Fruit fly (Drosophila melanogaster) whole organism, prepupa: ENCODE measurements around the gene mRpS11.

Source experiments
- CG10631 ChIP-seq: fragments of 200-800 bp; sonication (Bioruptor generic); optimal IDR thresholded peaks from 2 replicates; lab custom pipeline; 2016; ENCODE audit warnings: missing biosample characterization, missing genetic modification characterization
- CG11762 ChIP-seq: fragments of 200-800 bp; sonication (Bioruptor generic); optimal IDR thresholded peaks from 3 replicates; lab custom pipeline; 2016; ENCODE audit warnings: missing biosample characterization, missing genetic modification characterization; ENCODE audit not compliant: insufficient read depth
- CG11902 ChIP-seq: fragments of 200-800 bp; sonication (Bioruptor generic); optimal IDR thresholded peaks from 3 replicates; lab custom pipeline; 2016; ENCODE audit warnings: missing biosample characterization, missing genetic modification characterization
- CG15336 ChIP-seq: fragments of 200-800 bp; sonication (Bioruptor generic); IDR thresholded peaks from 2 replicates; pipeline ENCODE4 v1.3.6; 2022; ENCODE audit warnings: missing biosample characterization, missing genetic modification characterization
- CG1621 ChIP-seq: fragments of 200-800 bp; sonication (Bioruptor generic); optimal IDR thresholded peaks from 3 replicates; lab custom pipeline; 2018; ENCODE audit warnings: missing biosample characterization, mild to moderate bottlenecking, missing genetic modification characterization
- CG16779 ChIP-seq: fragments of 200-800 bp; sonication (Bioruptor generic); optimal IDR thresholded peaks from 3 replicates; lab custom pipeline; 2017; ENCODE audit warnings: missing biosample characterization, mild to moderate bottlenecking, missing genetic modification characterization
- CG3032 ChIP-seq: fragments of 200-800 bp; optimal IDR thresholded peaks from 2 replicates; lab custom pipeline; 2019; ENCODE audit warnings: missing biosample characterization, mild to moderate bottlenecking, missing genetic modification characterization, moderate library complexity
- CG31627 ChIP-seq: fragments of 200-800 bp; sonication (Bioruptor generic); optimal IDR thresholded peaks from 3 replicates; lab custom pipeline; 2016; ENCODE audit warnings: missing biosample characterization, missing genetic modification characterization
- CG32006 ChIP-seq: fragments of 200-800 bp; sonication (Bioruptor generic); optimal IDR thresholded peaks from 3 replicates; lab custom pipeline; 2017; ENCODE audit warnings: missing biosample characterization, mild to moderate bottlenecking, missing genetic modification characterization
- CG6163 ChIP-seq: fragments of 200-800 bp; sonication (Bioruptor generic); IDR thresholded peaks from 3 replicates; pipeline ENCODE4 v1.3.6; 2022; ENCODE audit warnings: missing biosample characterization, missing genetic modification characterization
- CG6276 ChIP-seq: fragments of 200-800 bp; sonication (Bioruptor generic); optimal IDR thresholded peaks from 2 replicates; lab custom pipeline; 2017; ENCODE audit warnings: missing biosample characterization, mild to moderate bottlenecking, missing genetic modification characterization
- CG6808 ChIP-seq: fragments of 200-800 bp; sonication (Bioruptor generic); optimal IDR thresholded peaks from 3 replicates; lab custom pipeline; 2017; ENCODE audit warnings: missing biosample characterization, missing genetic modification characterization, mild to moderate bottlenecking, moderate library complexity, missing genetic modification reagents
- CG6854 ChIP-seq: fragments of 200-800 bp; sonication (Bioruptor generic); optimal IDR thresholded peaks from 2 replicates; lab custom pipeline; 2017; ENCODE audit warnings: missing biosample characterization, mild to moderate bottlenecking, missing genetic modification characterization
- CG7368 ChIP-seq: fragments of 200-800 bp; sonication (Bioruptor generic); optimal IDR thresholded peaks from 3 replicates; lab custom pipeline; 2016; ENCODE audit warnings: missing biosample characterization, missing genetic modification characterization
- CG8119 ChIP-seq: fragments of 200-800 bp; sonication (Bioruptor generic); IDR thresholded peaks from 3 replicates; pipeline ENCODE4 v1.3.6; 2022; ENCODE audit warnings: missing biosample characterization, missing genetic modification characterization
- CG8632 ChIP-seq: fragments of 200-800 bp; sonication (Bioruptor generic); optimal IDR thresholded peaks from 3 replicates; lab custom pipeline; 2016; ENCODE audit warnings: missing biosample characterization, missing genetic modification characterization
- Eip78C ChIP-seq: fragments of 200-800 bp; sonication (Bioruptor generic); peaks from one replicate; lab custom pipeline; 2016; ENCODE audit warnings: missing biosample characterization, missing genetic modification characterization
- Eip93F ChIP-seq: fragments of 200-800 bp; sonication (Bioruptor generic); optimal IDR thresholded peaks from 2 replicates; lab custom pipeline; 2016; ENCODE audit warnings: missing biosample characterization, mild to moderate bottlenecking, missing genetic modification characterization
- Ets21C ChIP-seq: fragments of 200-800 bp; sonication (Bioruptor generic); optimal IDR thresholded peaks from 3 replicates; lab custom pipeline; 2016; ENCODE audit warnings: missing biosample characterization, missing genetic modification characterization
- Ets96B ChIP-seq: fragments of 200-800 bp; optimal IDR thresholded peaks from 2 replicates; lab custom pipeline; 2019; ENCODE audit warnings: missing biosample characterization, mild to moderate bottlenecking, missing genetic modification characterization, moderate library complexity
- Hr38 ChIP-seq: sonication (Bioruptor generic); optimal IDR thresholded peaks from 2 replicates; lab custom pipeline; 2016; ENCODE audit warnings: missing biosample characterization, missing genetic modification characterization
- Lpt ChIP-seq: fragments of 200-800 bp; sonication (Bioruptor generic); optimal IDR thresholded peaks from 3 replicates; lab custom pipeline; 2016; ENCODE audit warnings: missing biosample characterization, missing genetic modification characterization
- OdsH ChIP-seq: fragments of 200-800 bp; sonication (Bioruptor generic); optimal IDR thresholded peaks from 3 replicates; lab custom pipeline; 2016; ENCODE audit warnings: missing biosample characterization, missing genetic modification characterization
- Sox102F ChIP-seq: fragments of 200-800 bp; sonication (Bioruptor generic); optimal IDR thresholded peaks from 2 replicates; lab custom pipeline; 2016; ENCODE audit warnings: missing biosample characterization, mild to moderate bottlenecking, missing genetic modification characterization
- Sox14 ChIP-seq: fragments of 200-800 bp; sonication (Bioruptor generic); optimal IDR thresholded peaks from 3 replicates; lab custom pipeline; 2016; ENCODE audit warnings: missing biosample characterization, missing genetic modification characterization
- Sox15 ChIP-seq: fragments of 200-800 bp; sonication (Bioruptor generic); optimal IDR thresholded peaks from 3 replicates; lab custom pipeline; 2016; ENCODE audit warnings: missing biosample characterization, missing genetic modification characterization
- achi ChIP-seq: fragments of 200-800 bp; sonication (Bioruptor generic); optimal IDR thresholded peaks from 3 replicates; lab custom pipeline; 2016; ENCODE audit warnings: missing biosample characterization, missing genetic modification characterization
- acj6 ChIP-seq: fragments of 200-800 bp; sonication (Bioruptor generic); optimal IDR thresholded peaks from 3 replicates; lab custom pipeline; 2016; ENCODE audit warnings: missing biosample characterization, missing genetic modification characterization
- cyc ChIP-seq: fragments of 200-800 bp; sonication (Bioruptor generic); optimal IDR thresholded peaks from 3 replicates; lab custom pipeline; 2016; ENCODE audit warnings: missing biosample characterization, missing genetic modification characterization
- dac ChIP-seq: fragments of 200-800 bp; sonication (Bioruptor generic); optimal IDR thresholded peaks from 2 replicates; lab custom pipeline; 2017; ENCODE audit warnings: missing biosample characterization, mild to moderate bottlenecking, missing genetic modification characterization
- dsx ChIP-seq: fragments of 200-800 bp; optimal IDR thresholded peaks from 3 replicates; lab custom pipeline; 2019; ENCODE audit warnings: missing biosample characterization, mild to moderate bottlenecking, missing genetic modification characterization, moderate library complexity; ENCODE audit not compliant: poor library complexity, severe bottlenecking
- eg ChIP-seq: fragments of 200-800 bp; sonication (Bioruptor generic); IDR thresholded peaks from 3 replicates; pipeline ENCODE4 v1.3.6; 2022; ENCODE audit warnings: missing biosample characterization, missing genetic modification characterization
- esn ChIP-seq: fragments of 200-800 bp; sonication (Bioruptor generic); optimal IDR thresholded peaks from 2 replicates; lab custom pipeline; 2016; ENCODE audit warnings: missing biosample characterization, mild to moderate bottlenecking, missing genetic modification characterization, moderate library complexity
- fd59A ChIP-seq: fragments of 200-800 bp; sonication (Bioruptor generic); optimal IDR thresholded peaks from 2 replicates; lab custom pipeline; 2017; ENCODE audit warnings: missing biosample characterization, mild to moderate bottlenecking, missing genetic modification characterization, missing genetic modification reagents
- fd85E ChIP-seq: fragments of 200-800 bp; sonication (Bioruptor generic); optimal IDR thresholded peaks from 3 replicates; lab custom pipeline; 2016; ENCODE audit warnings: missing biosample characterization, missing genetic modification characterization
- net ChIP-seq: fragments of 200-800 bp; sonication (Bioruptor generic); optimal IDR thresholded peaks from 3 replicates; lab custom pipeline; 2016; ENCODE audit warnings: missing biosample characterization, missing genetic modification characterization
- pdm3 ChIP-seq: fragments of 200-800 bp; sonication (Bioruptor generic); optimal IDR thresholded peaks from 3 replicates; lab custom pipeline; 2016; ENCODE audit warnings: missing biosample characterization, missing genetic modification characterization
- salr ChIP-seq, 2 experiments: fragments of 200-800 bp; sonication (Bioruptor generic); optimal IDR thresholded peaks; 3 replicates each; lab custom pipeline; 2016 to 2018; ENCODE audit warnings: missing biosample characterization in 2 of 2, missing genetic modification characterization in 2 of 2, mild to moderate bottlenecking in 1 of 2
- spab ChIP-seq: fragments of 200-800 bp; sonication (Bioruptor generic); optimal IDR thresholded peaks from 2 replicates; lab custom pipeline; 2017; ENCODE audit warnings: missing biosample characterization, mild to moderate bottlenecking, missing genetic modification characterization, missing genetic modification reagents
- ss ChIP-seq, 2 experiments: fragments of 200-800 bp; sonication (Bioruptor generic); optimal IDR thresholded peaks; 2 replicates in 1 of 2; 3 replicates in 1 of 2; lab custom pipeline; 2017 to 2018; ENCODE audit warnings: mild to moderate bottlenecking in 2 of 2, missing biosample characterization in 2 of 2, missing genetic modification characterization in 2 of 2, moderate library complexity in 1 of 2
- svp ChIP-seq: fragments of 200-800 bp; sonication (Bioruptor generic); peaks from one replicate; lab custom pipeline; 2016; ENCODE audit warnings: missing biosample characterization, missing genetic modification characterization

mRpS11 gene

DNA sequence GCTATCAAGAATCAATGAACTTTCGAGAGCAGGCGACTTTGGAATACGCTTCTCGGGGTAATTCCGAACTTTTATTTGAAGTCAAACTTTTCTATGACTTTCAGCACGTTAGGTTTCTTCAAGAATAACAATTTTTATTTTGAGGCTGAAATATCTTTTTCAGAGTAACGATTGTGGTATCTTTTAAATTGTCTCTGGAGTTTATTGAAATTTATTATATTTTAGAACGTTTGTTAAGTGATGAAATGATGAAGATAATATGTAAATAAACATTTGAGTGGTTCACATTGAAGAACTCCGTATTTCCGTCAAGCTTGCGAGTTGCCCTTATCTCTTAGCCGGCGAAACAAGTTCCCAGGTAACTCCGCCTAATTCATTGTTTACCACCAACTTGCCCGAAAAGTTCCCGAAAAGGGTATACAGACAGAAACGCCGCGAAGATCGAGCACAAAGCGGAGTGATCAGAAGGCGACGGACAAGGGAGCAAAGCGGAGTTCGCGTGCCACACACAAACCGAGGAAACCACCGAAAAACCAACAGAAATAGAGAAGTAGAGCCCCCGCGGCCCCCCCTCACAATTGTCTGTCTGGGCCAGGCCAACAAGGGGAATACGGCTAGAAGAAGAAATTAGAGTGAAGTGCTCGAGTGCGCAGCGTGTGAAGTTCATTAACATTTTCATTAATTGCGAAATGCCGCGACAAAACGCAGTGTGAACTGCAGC, 45.2 kb downstream of the mRpS11 start (continued):
- TF ChIP-seq CG6276 (GFP tag; lab: Kevin White, UChicago): peak; percentile 37
- no peak for TF ChIP-seq fd85E (GFP tag; lab: Kevin White, UChicago)
- TF ChIP-seq dac: no peak
- peak; percentile 83 for TF ChIP-seq esn (GFP tag; lab: Kevin White, UChicago)
- peak; percentile 61 for TF ChIP-seq spab
- TF ChIP-seq CG16779 (tag; lab: Kevin White, UChicago): no peak
- peak; percentile 32 to 38 for TF ChIP-seq ss (GFP tag; optimal IDR thresholded peaks at IDR 0.05; lab: Kevin White, UChicago)
- no peak for TF ChIP-seq CG15336 (GFP tag; lab: Robert Waterston, UW)
- peak; percentile 91 for TF ChIP-seq svp (GFP tag; lab: Kevin White, UChicago)
- TF ChIP-seq Lpt (GFP tag; lab: Kevin White, UChicago): no peak
- no peak for TF ChIP-seq CG7368
- peak; percentile 58 for TF ChIP-seq achi
- peak; percentile 38 for TF ChIP-seq Ets21C (GFP tag; lab: Kevin White, UChicago)
- TF ChIP-seq CG6163 (GFP tag; lab: Robert Waterston, UW): 0 out of 3 replicates have a peak, but pooled peaks have one; percentile 33
- peak; percentile 43 for TF ChIP-seq CG10631
- no peak for TF ChIP-seq Eip93F
- TF ChIP-seq pdm3 (GFP tag; lab: Kevin White, UChicago): peak; percentile 71
- peak; percentile 3 to 23 for TF ChIP-seq salr (GFP tag; optimal IDR thresholded peaks at IDR 0.05; lab: Kevin White, UChicago)
- peak; percentile 57 for TF ChIP-seq cyc (GFP tag; lab: Kevin White, UChicago)
- no peak for TF ChIP-seq Hr38
- peak; percentile 75 for TF ChIP-seq CG31627
- no peak for TF ChIP-seq CG11762 (GFP tag; lab: Kevin White, UChicago)
- peak; percentile 54 for TF ChIP-seq net (GFP tag; lab: Kevin White, UChicago)
- peak; percentile 59 for TF ChIP-seq Ets96B
- TF ChIP-seq Eip78C (GFP tag; lab: Kevin White, UChicago): peak; percentile 92
- peak; percentile 63 for TF ChIP-seq dsx (GFP tag; lab: Kevin White, UChicago)
- TF ChIP-seq fd59A (GFP tag; lab: Kevin White, UChicago): peak; percentile 69

DNA sequence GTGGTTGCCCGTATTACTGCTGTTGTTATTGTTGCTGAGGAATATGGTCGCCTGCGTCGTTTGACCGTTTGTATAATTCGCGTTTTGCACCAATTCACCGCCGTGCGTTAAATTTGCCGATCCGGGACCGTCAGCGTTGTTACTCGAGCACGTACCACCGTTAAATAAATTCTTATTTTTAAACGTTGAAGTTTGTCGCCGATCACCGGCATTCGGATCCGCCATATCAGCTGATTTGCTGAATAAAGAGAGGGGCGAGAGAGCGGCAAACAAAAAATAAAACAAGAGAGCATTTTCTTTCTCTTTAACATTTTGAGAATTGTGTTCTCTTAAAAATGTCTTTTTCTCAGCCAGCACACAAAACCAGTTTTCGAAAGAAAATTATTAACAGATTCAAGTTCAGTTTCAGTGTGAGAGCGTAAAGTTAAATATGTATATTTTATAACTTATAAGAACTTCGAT, 46.4 kb downstream of the mRpS11 start:
- peak; percentile 43 for TF ChIP-seq CG1621
- peak; percentile 68 for TF ChIP-seq Sox102F (GFP tag; lab: Kevin White, UChicago)
- peak in 1 of 2 experiments; percentile 51 for TF ChIP-seq ss (GFP tag; optimal IDR thresholded peaks at IDR 0.05; lab: Kevin White, UChicago)
- peak; percentile 8 for TF ChIP-seq CG6808 (GFP tag; lab: Kevin White, UChicago)
- no peak for TF ChIP-seq CG7368
- TF ChIP-seq CG16779 (tag; lab: Kevin White, UChicago): peak; percentile 17
- TF ChIP-seq eg (GFP tag; lab: Robert Waterston, UW): peak; percentile 7; the same call in 1 of the 3 replicates
- TF ChIP-seq CG32006 (GFP tag; lab: Kevin White, UChicago): no peak
- TF ChIP-seq CG8632 (GFP tag; lab: Kevin White, UChicago): peak; percentile 8
- TF ChIP-seq OdsH (GFP tag; lab: Kevin White, UChicago): no peak
- no peak for TF ChIP-seq dac
- TF ChIP-seq CG15336 (GFP tag; lab: Robert Waterston, UW): peak; percentile 30; the same call in 1 of the 2 replicates
- peak; percentile 51 for TF ChIP-seq Eip78C (GFP tag; lab: Kevin White, UChicago)
- TF ChIP-seq CG6276 (GFP tag; lab: Kevin White, UChicago): peak; percentile 52
- no peak for TF ChIP-seq Lpt (GFP tag; lab: Kevin White, UChicago)
- peak; percentile 81 for TF ChIP-seq CG6854 (GFP tag; lab: Kevin White, UChicago)

DNA sequence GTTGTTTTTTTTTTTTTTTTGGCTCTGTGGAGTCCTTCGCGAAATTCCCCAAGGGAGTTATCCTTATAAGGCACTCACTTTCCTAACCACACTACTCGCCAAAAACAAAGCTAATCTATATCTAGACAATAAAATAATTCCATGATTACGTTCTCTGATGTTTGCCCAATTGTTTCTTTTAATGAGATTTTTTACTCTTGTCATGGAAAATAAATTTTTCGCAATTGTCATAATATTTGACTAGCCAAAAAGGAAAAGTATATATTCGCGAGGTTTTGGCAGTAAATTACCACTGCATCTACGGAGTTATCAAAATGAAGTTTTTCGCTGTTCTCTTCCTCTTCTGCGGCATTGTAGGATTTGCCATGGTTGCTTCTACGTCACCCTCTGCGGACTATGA, 47.6 kb downstream of the mRpS11 start, which contains the start of gene CG34278:
Gene CG34278, plus strand, starts transcription at position 301 of the 400 bp plus-strand sequence.
- TF ChIP-seq spab (no peak), CG15336 (GFP tag; lab: Robert Waterston, UW) (no peak), CG8119 (GFP tag; lab: Robert Waterston, UW) (no peak), CG10631 (no peak), Sox14 (no peak), Ets21C (GFP tag; lab: Kevin White, UChicago) (no peak), dsx (GFP tag; lab: Kevin White, UChicago) (no peak), Sox15 (GFP tag; lab: Kevin White, UChicago) (no peak), CG11902 (no peak), CG3032 (tag; lab: Kevin White, UChicago) (no peak), acj6 (GFP tag; lab: Kevin White, UChicago) (no peak)
